Fruit fly (Drosophila melanogaster) whole organism: ENCODE measurements around the gene pum.

Source experiments
- CG8478 ChIP-seq: fragments of >200 bp; optimal IDR thresholded peaks from 2 replicates; lab custom pipeline; 2018; ENCODE audit warnings: inconsistent platforms
- Dll ChIP-seq: fragments of >200 bp; optimal IDR thresholded peaks from 2 replicates; lab custom pipeline; 2017
- EcR ChIP-seq, 2 experiments: fragments of >200 bp; optimal IDR thresholded peaks; 2 replicates each; lab custom pipeline; 2017; ENCODE audit warnings: missing biosample characterization in 2 of 2, missing genetic modification characterization in 2 of 2, missing genetic modification reagents in 2 of 2
- pan ChIP-seq: fragments of >200 bp; optimal IDR thresholded peaks from 2 replicates; lab custom pipeline; 2017
- psq ChIP-seq: fragments of >200 bp; optimal IDR thresholded peaks from 2 replicates; lab custom pipeline; 2017
- usp ChIP-seq: fragments of >200 bp; optimal IDR thresholded peaks from 2 replicates; lab custom pipeline; 2017; ENCODE audit warnings: missing biosample characterization, missing genetic modification characterization, mixed read lengths

DNA sequence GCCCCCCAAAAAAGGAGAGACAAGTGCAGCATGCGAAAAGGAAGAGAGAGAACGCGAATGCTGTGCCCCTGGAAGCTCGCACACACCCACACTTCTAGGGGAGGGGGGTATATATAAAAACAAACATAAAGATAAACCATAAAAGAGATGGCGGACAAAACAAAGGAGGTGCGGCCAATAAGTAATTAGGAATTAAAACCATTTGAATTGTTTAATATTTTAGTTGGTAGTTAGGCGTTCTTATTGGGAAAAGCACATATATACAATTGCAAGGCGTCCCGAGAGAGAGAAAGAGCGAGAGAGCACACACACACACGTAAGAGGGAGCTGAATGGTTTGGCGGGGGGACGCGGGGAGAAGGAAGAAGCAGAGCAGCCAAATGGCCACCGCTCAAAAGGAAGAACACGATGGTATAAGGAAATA lies 1.4 kb downstream of the pum start:
- no peak for TF ChIP-seq CG8478
- TF ChIP-seq usp (GFP tag; lab: Kevin White, UChicago), result no peak
- TF ChIP-seq EcR (GFP tag; optimal IDR thresholded peaks at IDR 0.05; lab: Kevin White, UChicago), result no peak
- no peak for TF ChIP-seq Dll (lab: Kevin White, UChicago)
- no peak for TF ChIP-seq pan
- TF ChIP-seq psq (lab: Kevin White, UChicago), result no peak
